Fruit fly (Drosophila melanogaster) whole organism, embryonic: ENCODE measurements around the gene CG3662.

Experiments used
- Antp ChIP-seq: fragments of 200-800 bp; sonication (Bioruptor generic); optimal IDR thresholded peaks from 3 replicates; lab custom pipeline; 2016; ENCODE audit warnings: missing biosample characterization, missing genetic modification characterization
- CG10147 ChIP-seq: fragments of 200-800 bp; sonication (Bioruptor generic); optimal IDR thresholded peaks from 2 replicates; lab custom pipeline; 2019; ENCODE audit warnings: missing biosample characterization, mild to moderate bottlenecking, missing genetic modification characterization, moderate library complexity
- CG10321 ChIP-seq: fragments of 200-800 bp; sonication (Bioruptor generic); IDR thresholded peaks from 2 replicates; pipeline ENCODE4 v1.3.6; 2022; ENCODE audit warnings: missing biosample characterization, missing genetic modification characterization
- CG11456 ChIP-seq: fragments of 200-800 bp; sonication (Bioruptor generic); IDR thresholded peaks from 3 replicates; pipeline ENCODE4 v1.3.6; 2022; ENCODE audit warnings: missing biosample characterization, missing genetic modification characterization
- CG13624 ChIP-seq: fragments of 200-800 bp; sonication (Bioruptor generic); optimal IDR thresholded peaks from 2 replicates; lab custom pipeline; 2016; ENCODE audit warnings: missing biosample characterization, missing genetic modification characterization
- CG14710 ChIP-seq: fragments of 200-800 bp; sonication (Bioruptor generic); optimal IDR thresholded peaks from 3 replicates; lab custom pipeline; 2019; ENCODE audit warnings: missing biosample characterization, mild to moderate bottlenecking, missing genetic modification characterization, moderate library complexity
- CG15269 ChIP-seq: fragments of 200-800 bp; sonication (Bioruptor generic); optimal IDR thresholded peaks from 2 replicates; lab custom pipeline; 2018; ENCODE audit warnings: missing biosample characterization, mild to moderate bottlenecking, missing genetic modification characterization, moderate library complexity
- CG1529 ChIP-seq: fragments of 200-800 bp; sonication (Bioruptor generic); optimal IDR thresholded peaks from 3 replicates; lab custom pipeline; 2018; ENCODE audit warnings: missing biosample characterization, missing genetic modification characterization
- CG15479 ChIP-seq: fragments of 200-800 bp; sonication (Bioruptor generic); optimal IDR thresholded peaks from 3 replicates; lab custom pipeline; 2019; ENCODE audit warnings: missing biosample characterization, mild to moderate bottlenecking, missing genetic modification characterization, moderate library complexity
- CG16813 ChIP-seq: fragments of 200-800 bp; sonication (Bioruptor generic); IDR thresholded peaks from 3 replicates; pipeline ENCODE4 v1.3.6; 2022; ENCODE audit warnings: missing biosample characterization, missing genetic modification characterization; ENCODE audit not compliant: partially characterized antibody
- CG17802 ChIP-seq: fragments of 200-800 bp; sonication (Bioruptor generic); optimal IDR thresholded peaks from 2 replicates; lab custom pipeline; 2018; ENCODE audit warnings: missing biosample characterization, mild to moderate bottlenecking, missing genetic modification characterization, moderate library complexity
- CG18476 ChIP-seq: fragments of 200-800 bp; sonication (Bioruptor generic); optimal IDR thresholded peaks from 2 replicates; lab custom pipeline; 2016; ENCODE audit warnings: missing biosample characterization, mild to moderate bottlenecking, missing genetic modification characterization
- CG34224 ChIP-seq: fragments of 200-800 bp; sonication (Bioruptor generic); IDR thresholded peaks from 3 replicates; pipeline ENCODE4 v1.3.6; 2022; ENCODE audit warnings: missing biosample characterization, missing genetic modification characterization; ENCODE audit not compliant: partially characterized antibody
- CG3726 ChIP-seq: fragments of 200-800 bp; sonication (Bioruptor generic); IDR thresholded peaks from 3 replicates; pipeline ENCODE4, ENCODE4 v1.3.6; 2022; ENCODE audit warnings: missing biosample characterization, missing genetic modification characterization
- CG6654 ChIP-seq: fragments of 200-800 bp; sonication (Bioruptor generic); optimal IDR thresholded peaks from 2 replicates; lab custom pipeline; 2017; ENCODE audit warnings: missing biosample characterization, mild to moderate bottlenecking, missing genetic modification characterization
- CG6765 ChIP-seq: fragments of 200-800 bp; sonication (Bioruptor generic); optimal IDR thresholded peaks from 3 replicates; lab custom pipeline; 2017; ENCODE audit warnings: missing biosample characterization, mild to moderate bottlenecking, missing genetic modification characterization
- CG7987 ChIP-seq: fragments of 200-800 bp; sonication (Bioruptor generic); optimal IDR thresholded peaks from 2 replicates; lab custom pipeline; 2018; ENCODE audit warnings: missing biosample characterization, mild to moderate bottlenecking, missing genetic modification characterization, moderate library complexity
- CG8290 ChIP-seq, 3 experiments: fragments of 200-800 bp; sonication (Bioruptor generic); optimal IDR thresholded peaks; 2 replicates each; lab custom pipeline; 2016 to 2019; ENCODE audit warnings: missing biosample characterization in 3 of 3, missing genetic modification characterization in 3 of 3, mild to moderate bottlenecking in 2 of 3, moderate library complexity in 1 of 3
- CoRest ChIP-seq: fragments of 200-800 bp; sonication (Bioruptor generic); optimal IDR thresholded peaks from 3 replicates; lab custom pipeline; 2018; ENCODE audit warnings: missing biosample characterization, mild to moderate bottlenecking, missing genetic modification characterization, moderate library complexity
- Dek ChIP-seq: fragments of 200-800 bp; sonication (Bioruptor generic); optimal IDR thresholded peaks from 3 replicates; lab custom pipeline; 2019; ENCODE audit warnings: missing biosample characterization, mild to moderate bottlenecking, missing genetic modification characterization, moderate library complexity
- Drgx ChIP-seq: fragments of 200-800 bp; sonication (Bioruptor generic); IDR thresholded peaks from 2 replicates; pipeline ENCODE4 v1.3.6; 2022; ENCODE audit warnings: missing biosample characterization, missing genetic modification characterization
- Hr78 ChIP-seq, 2 experiments: fragments of 200-800 bp in 1 of 2; fragments of >200 bp in 1 of 2; sonication (Bioruptor generic) in 1 of 2; optimal IDR thresholded peaks; 2 replicates each; lab custom pipeline; 2017 to 2019; ENCODE audit warnings: missing biosample characterization in 2 of 2, missing genetic modification characterization in 2 of 2, mild to moderate bottlenecking in 1 of 2, moderate library complexity in 1 of 2
- Jarid2 ChIP-seq: fragments of 200-800 bp; sonication (Bioruptor generic); optimal IDR thresholded peaks from 3 replicates; lab custom pipeline; 2017; ENCODE audit warnings: mild to moderate bottlenecking, missing biosample characterization, missing genetic modification reagents, missing genetic modification characterization
- Taf1 ChIP-seq: fragments of 200-800 bp; sonication (Bioruptor generic); IDR thresholded peaks from 2 replicates; pipeline ENCODE4 v1.3.6; 2022; ENCODE audit warnings: missing biosample characterization, missing genetic modification characterization
- Trl ChIP-seq, 3 experiments: fragments of >200 bp in 2 of 3; fragments of 200-800 bp in 1 of 3; sonication (Bioruptor generic) in 1 of 3; optimal IDR thresholded peaks; 2 replicates in 1 of 3; 3 replicates in 2 of 3; lab custom pipeline; 2016 to 2017; ENCODE audit warnings: missing biosample characterization in 1 of 3, missing genetic modification characterization in 1 of 3
- cg ChIP-seq: fragments of 200-800 bp; sonication (Bioruptor generic); optimal IDR thresholded peaks from 3 replicates; lab custom pipeline; 2019; ENCODE audit warnings: missing biosample characterization, mild to moderate bottlenecking, missing genetic modification characterization, moderate library complexity
- chinmo ChIP-seq: fragments of 200-800 bp; sonication (Bioruptor generic); IDR thresholded peaks from 4 replicates; pipeline ENCODE4 v1.3.6; 2022; ENCODE audit warnings: missing biosample characterization, missing genetic modification characterization; ENCODE audit not compliant: partially characterized antibody
- disco-r ChIP-seq: fragments of 200-800 bp; sonication (Bioruptor generic); optimal IDR thresholded peaks from 2 replicates; lab custom pipeline; 2016; ENCODE audit warnings: missing biosample characterization, missing genetic modification characterization
- dmrt11E ChIP-seq: fragments of 200-800 bp; sonication (Bioruptor generic); optimal IDR thresholded peaks from 3 replicates; lab custom pipeline; 2018; ENCODE audit warnings: missing biosample characterization, mild to moderate bottlenecking, missing genetic modification characterization, moderate library complexity
- ewg ChIP-seq: fragments of 200-800 bp; sonication (Bioruptor generic); optimal IDR thresholded peaks from 3 replicates; lab custom pipeline; 2017; ENCODE audit warnings: mild to moderate bottlenecking, missing biosample characterization, missing genetic modification reagents, missing genetic modification characterization
- fd102C ChIP-seq: fragments of 200-800 bp; sonication (Bioruptor generic); optimal IDR thresholded peaks from 2 replicates; lab custom pipeline; 2018; ENCODE audit warnings: missing biosample characterization, mild to moderate bottlenecking, missing genetic modification characterization, moderate library complexity
- fd64A ChIP-seq: fragments of 200-800 bp; sonication (Bioruptor generic); optimal IDR thresholded peaks from 3 replicates; lab custom pipeline; 2018; ENCODE audit warnings: missing biosample characterization, mild to moderate bottlenecking, missing genetic modification characterization
- grn ChIP-seq: fragments of 200-800 bp; sonication (Bioruptor generic); optimal IDR thresholded peaks from 3 replicates; lab custom pipeline; 2017; ENCODE audit warnings: missing biosample characterization, missing genetic modification characterization
- kay ChIP-seq: fragments of 200-800 bp; sonication (Bioruptor generic); optimal IDR thresholded peaks from 2 replicates; lab custom pipeline; 2016; ENCODE audit warnings: missing biosample characterization, missing genetic modification characterization
- kni ChIP-seq: fragments of 200-800 bp; sonication (Bioruptor generic); optimal IDR thresholded peaks from 3 replicates; lab custom pipeline; 2017; ENCODE audit warnings: mild to moderate bottlenecking, missing biosample characterization, missing genetic modification reagents, missing genetic modification characterization
- lov ChIP-seq, 2 experiments: fragments of 200-800 bp in 1 of 2; fragments of >200 bp in 1 of 2; sonication (Bioruptor generic) in 1 of 2; IDR thresholded peaks in 1 of 2; optimal IDR thresholded peaks in 1 of 2; 2 replicates in 1 of 2; 3 replicates in 1 of 2; pipeline versions ENCODE4 v1.3.6 to Lab custom; 2017 to 2022; ENCODE audit warnings: missing biosample characterization in 1 of 2, missing genetic modification characterization in 1 of 2
- nom ChIP-seq: fragments of 200-800 bp; sonication (Bioruptor generic); optimal IDR thresholded peaks from 2 replicates; lab custom pipeline; 2017; ENCODE audit warnings: missing biosample characterization, missing genetic modification characterization, mild to moderate bottlenecking, moderate library complexity, missing genetic modification reagents
- onecut ChIP-seq: fragments of 200-800 bp; sonication (Bioruptor generic); IDR thresholded peaks from 2 replicates; pipeline ENCODE4 v1.3.6; 2022; ENCODE audit warnings: missing biosample characterization, missing genetic modification characterization
- otp ChIP-seq: fragments of 200-800 bp; sonication (Bioruptor generic); IDR thresholded peaks from 3 replicates; pipeline ENCODE4, ENCODE4 v1.3.6; 2022; ENCODE audit warnings: missing biosample characterization, missing genetic modification characterization
- pan ChIP-seq, 4 experiments: fragments of >200 bp in 3 of 4; fragments of 200-800 bp in 1 of 4; sonication (Bioruptor generic) in 1 of 4; optimal IDR thresholded peaks in 3 of 4; IDR thresholded peaks in 1 of 4; 2 replicates each; pipeline versions ENCODE4 v1.3.6 to Lab custom; 2017 to 2022; ENCODE audit warnings: missing biosample characterization in 2 of 4, missing genetic modification characterization in 2 of 4, mixed read lengths in 1 of 4
- prd ChIP-seq, 3 experiments: fragments of >200 bp in 2 of 3; fragments of 200-800 bp in 1 of 3; sonication (Bioruptor generic) in 1 of 3; optimal IDR thresholded peaks in 2 of 3; IDR thresholded peaks in 1 of 3; 2 replicates in 2 of 3; 3 replicates in 1 of 3; pipeline versions ENCODE4 v1.3.6 to Lab custom; 2017 to 2022; ENCODE audit warnings: missing biosample characterization in 1 of 3, missing genetic modification characterization in 1 of 3
- sisA ChIP-seq: fragments of 200-800 bp; sonication (Bioruptor generic); IDR thresholded peaks from 2 replicates; pipeline ENCODE4 v1.3.6; 2022; ENCODE audit warnings: missing biosample characterization, missing genetic modification characterization
- sob ChIP-seq: fragments of 200-800 bp; sonication (Bioruptor generic); IDR thresholded peaks from 2 replicates; pipeline ENCODE4 v1.3.6; 2022; ENCODE audit warnings: missing biosample characterization, missing genetic modification characterization

The CG3662 gene

DNA sequence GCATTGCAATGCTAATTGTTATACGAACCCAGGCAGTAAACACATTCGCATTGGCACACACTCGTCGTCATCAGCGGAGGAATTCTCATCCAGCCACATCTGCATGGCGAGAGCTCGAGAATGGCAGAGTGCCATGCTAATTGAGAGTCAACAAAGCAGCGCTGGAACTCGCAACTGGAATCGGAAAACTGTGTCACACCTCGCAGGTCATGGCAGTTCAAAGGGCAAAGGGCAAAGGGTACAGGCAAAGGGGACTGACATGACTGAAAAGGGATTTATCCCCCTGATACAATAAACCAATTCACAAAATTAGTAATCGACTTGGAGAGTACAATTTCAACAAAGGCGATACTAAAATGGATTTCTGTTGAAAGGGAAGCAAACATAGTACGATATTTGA is 18.9 kb downstream of the CG3662 start:
- no peak for TF ChIP-seq Dek (tag; lab: Kevin White, UChicago)
- no peak for TF ChIP-seq fd64A
- peak in 1 of 2 experiments; percentile 84 for TF ChIP-seq Hr78 (GFP tag; optimal IDR thresholded peaks at IDR 0.05; lab: Kevin White, UChicago)
- TF ChIP-seq CG17802 (tag; lab: Kevin White, UChicago) = no peak

- TF ChIP-seq CG6765 (GFP tag; lab: Kevin White, UChicago) = peak; percentile 2
- TF ChIP-seq CG34224 (GFP tag; lab: Robert Waterston, UW) = 0 out of 3 replicates have a peak, but pooled peaks have one; percentile 19
- TF ChIP-seq sob (GFP tag; lab: Robert Waterston, UW) = no peak
- TF ChIP-seq cg = peak; percentile 3
- TF ChIP-seq nom = peak; percentile 38
- TF ChIP-seq pan (optimal IDR thresholded peaks at IDR 0.05; lab: Kevin White, UChicago) = no peak
- TF ChIP-seq pan (GFP tag; optimal IDR thresholded peaks at IDR 0.05 in 1 of 2, IDR thresholded peaks at IDR 0.05 in 1 of 2) = peak in 1 of 2 experiments; percentile 27
- no peak for TF ChIP-seq lov (optimal IDR thresholded peaks at IDR 0.05; lab: Kevin White, UChicago)
- TF ChIP-seq lov (GFP tag; IDR thresholded peaks at IDR 0.05; lab: Robert Waterston, UW) = no peak
- peak; percentile 90; the same call in 2 of the 4 replicates for TF ChIP-seq chinmo (GFP tag; lab: Robert Waterston, UW)
- TF ChIP-seq Drgx = 0 out of 2 replicates have a peak, but pooled peaks have one; percentile 33
Observed at dm6 chr2L:840716-841115, 19.6 kb downstream of the CG3662 start.

dm6 chr2L:841708-842107 is 20.6 kb downstream of the CG3662 start:
- TF ChIP-seq Dek (tag; lab: Kevin White, UChicago) = peak; percentile 68
- TF ChIP-seq fd102C (GFP tag; lab: Kevin White, UChicago) = no peak
- TF ChIP-seq Antp (GFP tag; lab: Kevin White, UChicago) = no peak
- peak; percentile 14 for TF ChIP-seq fd64A
- peak; percentile 52 for TF ChIP-seq CG18476 (GFP tag; lab: Kevin White, UChicago)
- peak; percentile 71 for TF ChIP-seq Taf1 (GFP tag; lab: Robert Waterston, UW)
- peak; percentile 45 for TF ChIP-seq dmrt11E (tag; lab: Kevin White, UChicago)
- no peak for TF ChIP-seq CG16813 (GFP tag; lab: Robert Waterston, UW)
- no peak for TF ChIP-seq kni
- peak; percentile 60 for TF ChIP-seq CG13624 (GFP tag; lab: Kevin White, UChicago)
- TF ChIP-seq grn (GFP tag; lab: Kevin White, UChicago) = no peak
- TF ChIP-seq CG6654 (GFP tag; lab: Kevin White, UChicago) = peak; percentile 39
- peak; percentile 4 for TF ChIP-seq Jarid2 (GFP tag; lab: Kevin White, UChicago)
- peak; percentile 95 for TF ChIP-seq nom
- no peak for TF ChIP-seq CG3726 (GFP tag; lab: Robert Waterston, UW)
- TF ChIP-seq CG10321 (GFP tag; lab: Robert Waterston, UW) = peak; percentile 45; the same call in 1 of the 2 replicates
- peak; percentile 43 for TF ChIP-seq ewg (GFP tag; lab: Kevin White, UChicago)
- peak; percentile 23 for TF ChIP-seq CG1529 (GFP tag; lab: Kevin White, UChicago)
- TF ChIP-seq disco-r (GFP tag; lab: Kevin White, UChicago) = peak; percentile 43
- TF ChIP-seq sisA (GFP tag; lab: Robert Waterston, UW) = peak; percentile 76
- TF ChIP-seq CG7987 (GFP tag; lab: Kevin White, UChicago) = no peak
- TF ChIP-seq prd (optimal IDR thresholded peaks at IDR 0.05; lab: Kevin White, UChicago) = no peak
- TF ChIP-seq prd (GFP tag; IDR thresholded peaks at IDR 0.05; lab: Robert Waterston, UW) = peak; percentile 88
- peak; percentile 57 for TF ChIP-seq CG10147 (GFP tag; lab: Kevin White, UChicago)
- peak; percentile 66 for TF ChIP-seq kay (GFP tag; lab: Kevin White, UChicago)
- TF ChIP-seq onecut = peak; percentile 32; the same call in 1 of the 2 replicates
- TF ChIP-seq otp (GFP tag; lab: Robert Waterston, UW) = peak; percentile 66; the same call in 1 of the 3 replicates
- TF ChIP-seq Trl (optimal IDR thresholded peaks at IDR 0.05; lab: Kevin White, UChicago) = no peak
- peak; percentile 32 for TF ChIP-seq Trl (GFP tag; optimal IDR thresholded peaks at IDR 0.05; lab: Kevin White, UChicago)
- TF ChIP-seq CG14710 (tag; lab: Kevin White, UChicago) = peak; percentile 39
- peak; percentile 85 for TF ChIP-seq CG11456 (GFP tag; lab: Robert Waterston, UW)
- TF ChIP-seq CG15479 (GFP tag; lab: Kevin White, UChicago) = no peak
- TF ChIP-seq CoRest (tag; lab: Kevin White, UChicago) = peak; percentile 69
- peak; percentile 70 for TF ChIP-seq CG15269
- peak; percentile 38 for TF ChIP-seq CG8290 (GFP tag; optimal IDR thresholded peaks at IDR 0.05; lab: Kevin White, UChicago)
- TF ChIP-seq CG8290 (tag; optimal IDR thresholded peaks at IDR 0.05; lab: Kevin White, UChicago) = peak in 1 of 2 experiments; percentile 79
